Fruit fly (Drosophila melanogaster): ENCODE data around the gene Prosbeta5R2.
A peak's percentile ranks its signal among the peaks of the same experiment; 100 is the strongest.

The Prosbeta5R2 gene

DNA sequence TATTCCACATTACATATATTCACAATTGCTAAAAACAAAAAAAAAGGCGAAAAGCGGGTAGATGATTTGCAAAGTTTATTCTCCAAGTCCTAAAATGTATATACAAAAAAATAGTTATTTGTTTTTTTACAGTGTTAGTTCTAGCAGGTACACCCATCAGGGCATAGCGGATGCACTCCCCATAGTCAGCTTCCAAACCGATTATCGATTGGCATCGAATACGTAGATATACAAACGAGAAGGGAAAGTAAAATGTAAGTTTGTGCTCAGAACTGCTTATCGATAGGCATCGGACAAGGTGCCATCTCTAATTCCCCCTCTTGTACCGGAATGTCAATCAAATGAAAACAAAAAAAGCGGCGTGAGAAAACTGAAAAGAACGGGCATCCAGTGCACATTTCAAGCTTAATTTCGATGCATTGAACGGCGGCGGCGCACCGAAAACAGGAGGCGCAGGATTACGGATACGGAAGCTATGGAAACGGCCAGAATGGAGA, 27.1 kb upstream of the Prosbeta5R2 start, which contains the start of gene CG5674 (continued):
- TF ChIP-seq Blimp-1 (GFP tag; optimal IDR thresholded peaks at IDR 0.05) (no peak), eg (GFP tag; IDR thresholded peaks at IDR 0.05) (peak; percentile 57; the same call in 1 of the 3 replicates), Eip78C (GFP tag) (no peak), CG11762 (GFP tag; optimal IDR thresholded peaks at IDR 0.05; ENCODE audit: insufficient read depth) (no peak), CG6792 (GFP tag; optimal IDR thresholded peaks at IDR 0.05) (no peak), vri (GFP tag; optimal IDR thresholded peaks at IDR 0.05) (no peak), CG3032 (tag; optimal IDR thresholded peaks at IDR 0.05) (no peak), fd59A (GFP tag; optimal IDR thresholded peaks at IDR 0.05) (no peak), fd85E (GFP tag; optimal IDR thresholded peaks at IDR 0.05) (no peak), topi (GFP tag; optimal IDR thresholded peaks at IDR 0.05) (no peak), CG10669 (GFP tag; optimal IDR thresholded peaks at IDR 0.05) (no peak), CG6808 (GFP tag; optimal IDR thresholded peaks at IDR 0.05) (no peak), CG11902 (GFP tag; optimal IDR thresholded peaks at IDR 0.05) (no peak), CG8632 (GFP tag; optimal IDR thresholded peaks at IDR 0.05) (no peak), Hr38 (GFP tag; optimal IDR thresholded peaks at IDR 0.05) (no peak), Sox14 (GFP tag; optimal IDR thresholded peaks at IDR 0.05) (peak; percentile 75), acj6 (GFP tag; optimal IDR thresholded peaks at IDR 0.05) (no peak), CG1621 (tag; optimal IDR thresholded peaks at IDR 0.05) (no peak), CG6163 (GFP tag; IDR thresholded peaks at IDR 0.05) (peak; percentile 57; the same call in 2 of the 3 replicates), CG4318 (GFP tag; optimal IDR thresholded peaks at IDR 0.05) (peak; percentile 11), CG3919 (GFP tag; optimal IDR thresholded peaks at IDR 0.05) (peak; percentile 40), dsx (GFP tag; optimal IDR thresholded peaks at IDR 0.05; ENCODE audit: poor library complexity, severe bottlenecking) (no peak), Met (GFP tag; optimal IDR thresholded peaks at IDR 0.05) (no peak), CG11294 (GFP tag; IDR thresholded peaks at IDR 0.05) (0 out of 2 replicates have a peak, but pooled peaks have one; percentile 22), CG8119 (GFP tag; IDR thresholded peaks at IDR 0.05) (0 out of 3 replicates have a peak, but pooled peaks have one; percentile 29), CG8319 (GFP tag; optimal IDR thresholded peaks at IDR 0.05) (no peak), CG15336 (GFP tag; IDR thresholded peaks at IDR 0.05) (no peak), Gug (GFP tag; IDR thresholded peaks at IDR 0.05) (no peak), CG34406 (GFP tag; optimal IDR thresholded peaks at IDR 0.05) (no peak)

DNA sequence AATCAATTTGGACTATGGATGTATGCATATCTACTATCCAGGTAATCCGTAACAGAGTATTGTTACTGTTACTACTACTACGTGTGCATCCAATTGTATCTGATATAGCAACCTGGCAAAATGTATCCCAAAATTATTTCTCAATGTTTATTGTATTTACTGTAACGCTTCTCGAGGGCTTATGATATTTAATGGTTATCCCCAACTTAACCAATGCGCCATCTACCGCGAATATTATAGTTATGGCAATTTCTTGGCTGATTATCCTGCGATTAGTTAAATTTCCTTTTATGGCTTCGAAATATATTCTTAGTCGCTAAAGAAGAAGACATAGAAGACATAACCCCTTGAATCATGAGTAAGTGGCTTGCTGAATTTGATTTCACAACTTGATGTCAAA, 26.5 kb upstream of the Prosbeta5R2 start:
- TF ChIP-seq CG7368 (GFP tag; optimal IDR thresholded peaks at IDR 0.05), result no peak
- TF ChIP-seq CG10631 (GFP tag; optimal IDR thresholded peaks at IDR 0.05), result no peak
- no peak for TF ChIP-seq fd59A (GFP tag; optimal IDR thresholded peaks at IDR 0.05)
- no peak for TF ChIP-seq Ets21C (GFP tag; optimal IDR thresholded peaks at IDR 0.05)
- no peak for TF ChIP-seq Ets96B (tag; optimal IDR thresholded peaks at IDR 0.05)
- TF ChIP-seq salr (GFP tag; optimal IDR thresholded peaks at IDR 0.05), result no peak
- no peak for TF ChIP-seq pdm3 (GFP tag; optimal IDR thresholded peaks at IDR 0.05)
- TF ChIP-seq Met (GFP tag; optimal IDR thresholded peaks at IDR 0.05), result no peak

DNA sequence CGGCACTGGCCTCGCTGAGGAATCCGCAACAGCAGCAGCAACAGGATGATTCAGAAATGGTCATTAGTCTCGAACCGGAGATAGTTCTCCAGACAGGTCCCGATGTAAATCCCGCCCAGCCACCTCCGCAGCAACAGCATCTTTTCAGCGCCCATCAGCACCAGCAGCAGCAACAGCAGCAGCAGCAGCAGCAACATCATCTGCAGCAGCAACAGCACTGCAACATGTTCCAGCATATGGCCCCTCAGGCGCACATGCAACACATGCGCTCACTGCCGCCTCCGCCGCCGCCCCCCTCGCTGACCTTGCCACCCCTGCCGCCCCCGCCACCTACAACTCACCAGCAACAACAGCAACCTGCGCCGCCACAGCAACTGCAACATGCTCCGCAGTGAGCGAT, 17.2 kb upstream of the Prosbeta5R2 start:
- TF ChIP-seq fd59A (GFP tag; optimal IDR thresholded peaks at IDR 0.05) (no peak), CG10669 (GFP tag; optimal IDR thresholded peaks at IDR 0.05) (no peak), Blimp-1 (GFP tag; optimal IDR thresholded peaks at IDR 0.05) (no peak), lz (GFP tag; optimal IDR thresholded peaks at IDR 0.05) (no peak), Hr39 (GFP tag; optimal IDR thresholded peaks at IDR 0.05) (no peak), dac (GFP tag; optimal IDR thresholded peaks at IDR 0.05) (no peak), Hr4 (GFP tag; optimal IDR thresholded peaks at IDR 0.05) (no peak), CG34406 (GFP tag; optimal IDR thresholded peaks at IDR 0.05) (no peak), CG7368 (GFP tag; optimal IDR thresholded peaks at IDR 0.05) (no peak), CG1621 (tag; optimal IDR thresholded peaks at IDR 0.05) (no peak), CG3919 (GFP tag; optimal IDR thresholded peaks at IDR 0.05) (no peak), CG11294 (GFP tag; IDR thresholded peaks at IDR 0.05) (no peak), CG6163 (GFP tag; IDR thresholded peaks at IDR 0.05) (no peak), CG31627 (GFP tag; optimal IDR thresholded peaks at IDR 0.05) (no peak), CG6276 (GFP tag; optimal IDR thresholded peaks at IDR 0.05) (no peak), Smox (GFP tag; optimal IDR thresholded peaks at IDR 0.05) (no peak), CG9139 (GFP tag; optimal IDR thresholded peaks at IDR 0.05) (no peak), Ets21C (GFP tag; optimal IDR thresholded peaks at IDR 0.05) (no peak)
